Worm (Caenorhabditis elegans) whole organism, late embryonic: ENCODE measurements around the gene Y102A11A.1.

Source experiments
- C08G9.2 ChIP-seq: sonication (generic microtip); optimal IDR thresholded peaks from 2 replicates; lab custom pipeline; 2016; ENCODE audit warnings: mild to moderate bottlenecking, missing genetic modification characterization, moderate library complexity, missing compliant biosample characterization
- C38D4.7 ChIP-seq: fragments of 200-800 bp; sonication (Bioruptor generic); optimal IDR thresholded peaks from 2 replicates; lab custom pipeline; 2018; ENCODE audit warnings: mild to moderate bottlenecking, missing genetic modification characterization, moderate library complexity, missing compliant biosample characterization
- F13H6.1 ChIP-seq: sonication (generic microtip); optimal IDR thresholded peaks from 2 replicates; lab custom pipeline; 2016; ENCODE audit warnings: missing genetic modification characterization, missing compliant biosample characterization
- T23F11.4 ChIP-seq: fragments of 200-800 bp; sonication (Bioruptor generic); optimal IDR thresholded peaks from 2 replicates; lab custom pipeline; 2018; ENCODE audit warnings: mild to moderate bottlenecking, missing genetic modification characterization, missing compliant biosample characterization
- Y22D7AL.16 ChIP-seq: sonication (generic microtip); optimal IDR thresholded peaks from 2 replicates; lab custom pipeline; 2016; ENCODE audit warnings: missing genetic modification characterization, missing compliant biosample characterization
- ama-1 ChIP-seq: fragments of 150-350 bp; optimal IDR thresholded peaks from 2 replicates; lab custom pipeline; 2014
- ceh-14 ChIP-seq: sonication (generic microtip); optimal IDR thresholded peaks from 2 replicates; lab custom pipeline; 2016; ENCODE audit warnings: missing genotype, missing genetic modification characterization, missing compliant biosample characterization
- ceh-18 ChIP-seq: sonication (generic microtip); optimal IDR thresholded peaks from 2 replicates; lab custom pipeline; 2016; ENCODE audit warnings: missing genetic modification characterization, missing compliant biosample characterization
- ceh-19 ChIP-seq: fragments of 200-800 bp; sonication (Bioruptor generic); optimal IDR thresholded peaks from 2 replicates; lab custom pipeline; 2018; ENCODE audit warnings: mild to moderate bottlenecking, missing genetic modification characterization, missing compliant biosample characterization
- ceh-22 ChIP-seq: sonication (generic microtip); optimal IDR thresholded peaks from 2 replicates; lab custom pipeline; 2017; ENCODE audit warnings: missing biosample characterization, missing genetic modification characterization
- ceh-30 ChIP-seq: fragments of 150-350 bp; optimal IDR thresholded peaks from 2 replicates; lab custom pipeline; 2014; ENCODE audit warnings: missing biosample characterization, missing genetic modification characterization
- ceh-31 ChIP-seq: sonication (generic microtip); optimal IDR thresholded peaks from 2 replicates; lab custom pipeline; 2016; ENCODE audit warnings: missing genetic modification characterization, missing compliant biosample characterization
- ceh-34 ChIP-seq: sonication (generic microtip); optimal IDR thresholded peaks from 2 replicates; lab custom pipeline; 2016; ENCODE audit warnings: mild to moderate bottlenecking, missing genetic modification characterization, missing compliant biosample characterization
- ceh-48 ChIP-seq: sonication (generic microtip); optimal IDR thresholded peaks from 2 replicates; lab custom pipeline; 2016; ENCODE audit warnings: missing genetic modification characterization, inconsistent platforms, missing compliant biosample characterization
- ceh-9 ChIP-seq: sonication (generic microtip); optimal IDR thresholded peaks from 2 replicates; lab custom pipeline; 2016; ENCODE audit warnings: mild to moderate bottlenecking, missing genetic modification characterization, inconsistent platforms, missing compliant biosample characterization
- che-1 ChIP-seq: sonication (generic microtip); optimal IDR thresholded peaks from 2 replicates; lab custom pipeline; 2016; ENCODE audit warnings: mild to moderate bottlenecking, missing genetic modification characterization, missing compliant biosample characterization
- elt-2 ChIP-seq: sonication (generic microtip); optimal IDR thresholded peaks from 2 replicates; lab custom pipeline; 2016; ENCODE audit warnings: missing genetic modification reagents, missing genetic modification characterization, missing compliant biosample characterization
- elt-4 ChIP-seq: sonication (generic microtip); optimal IDR thresholded peaks from 2 replicates; lab custom pipeline; 2016; ENCODE audit warnings: missing genetic modification characterization, missing compliant biosample characterization
- ets-4 ChIP-seq: sonication (generic microtip); optimal IDR thresholded peaks from 2 replicates; lab custom pipeline; 2016; ENCODE audit warnings: missing genetic modification characterization, missing compliant biosample characterization
- fax-1 ChIP-seq: sonication (generic microtip); optimal IDR thresholded peaks from 2 replicates; lab custom pipeline; 2016; ENCODE audit warnings: missing genotype, missing genetic modification characterization, missing compliant biosample characterization
- fkh-10 ChIP-seq: fragments of 150-350 bp; optimal IDR thresholded peaks from 2 replicates; lab custom pipeline; 2014; ENCODE audit warnings: missing biosample characterization, missing genetic modification reagents, missing genetic modification characterization
- hlh-30 ChIP-seq: sonication (generic microtip); optimal IDR thresholded peaks from 2 replicates; lab custom pipeline; 2017; ENCODE audit warnings: antibody characterized with exemption, missing genetic modification characterization, missing compliant biosample characterization; ENCODE audit not compliant: insufficient read depth
- hlh-6 ChIP-seq: sonication (generic microtip); optimal IDR thresholded peaks from 2 replicates; lab custom pipeline; 2016; ENCODE audit warnings: missing genotype, missing genetic modification characterization, missing compliant biosample characterization
- lin-11 ChIP-seq: fragments of 200-800 bp; sonication (Bioruptor generic); optimal IDR thresholded peaks from 2 replicates; lab custom pipeline; 2018; ENCODE audit warnings: mild to moderate bottlenecking, missing genetic modification characterization, missing compliant biosample characterization
- npax-4 ChIP-seq: sonication (generic microtip); optimal IDR thresholded peaks from 2 replicates; lab custom pipeline; 2016; ENCODE audit warnings: missing genetic modification characterization, missing compliant biosample characterization
- odd-2 ChIP-seq: sonication (generic microtip); optimal IDR thresholded peaks from 2 replicates; lab custom pipeline; 2017; ENCODE audit warnings: antibody characterized with exemption, mild to moderate bottlenecking, missing genetic modification characterization, missing compliant biosample characterization
- pag-3 ChIP-seq: sonication (generic microtip); optimal IDR thresholded peaks from 2 replicates; lab custom pipeline; 2016; ENCODE audit warnings: missing compliant biosample characterization, missing genetic modification characterization, borderline replicate concordance
- pat-9 ChIP-seq: fragments of 200-800 bp; sonication (Bioruptor generic); optimal IDR thresholded peaks from 2 replicates; lab custom pipeline; 2018; ENCODE audit warnings: mild to moderate bottlenecking, missing genetic modification characterization, moderate library complexity, missing compliant biosample characterization
- pax-1 ChIP-seq: fragments of 150-350 bp; optimal IDR thresholded peaks from 2 replicates; lab custom pipeline; 2014; ENCODE audit warnings: missing biosample characterization, missing genetic modification characterization
- pros-1 ChIP-seq: fragments of 150-350 bp; optimal IDR thresholded peaks from 2 replicates; lab custom pipeline; 2014; ENCODE audit warnings: missing biosample characterization, missing genetic modification reagents, missing genetic modification characterization
- rnt-1 ChIP-seq: sonication (generic microtip); optimal IDR thresholded peaks from 2 replicates; lab custom pipeline; 2016; ENCODE audit warnings: missing genetic modification characterization, missing compliant biosample characterization
- sdc-2 ChIP-seq: sonication (generic microtip); optimal IDR thresholded peaks from 2 replicates; lab custom pipeline; 2016; ENCODE audit warnings: missing genotype, missing genetic modification characterization, missing compliant biosample characterization
- sox-2 ChIP-seq: fragments of 200-800 bp; sonication (Bioruptor generic); IDR thresholded peaks from 2 replicates; pipeline ENCODE4 v1.3.6; 2022; ENCODE audit warnings: missing genetic modification reagents, missing genetic modification characterization, missing compliant biosample characterization
- tbx-2 ChIP-seq: sonication (generic microtip); optimal IDR thresholded peaks from 2 replicates; lab custom pipeline; 2016; ENCODE audit warnings: missing genetic modification characterization, missing compliant biosample characterization
- tbx-7 ChIP-seq: sonication (generic microtip); optimal IDR thresholded peaks from 2 replicates; lab custom pipeline; 2016; ENCODE audit warnings: missing genotype, missing genetic modification characterization, missing compliant biosample characterization
- ttx-3 ChIP-seq: sonication (generic microtip); optimal IDR thresholded peaks from 2 replicates; lab custom pipeline; 2016; ENCODE audit warnings: missing genetic modification reagents, missing genetic modification characterization, missing compliant biosample characterization
- unc-3 ChIP-seq, 2 experiments: fragments of 200-800 bp in 1 of 2; sonication (Bioruptor generic) in 1 of 2; sonication (generic microtip) in 1 of 2; conservative IDR thresholded peaks in 1 of 2; optimal IDR thresholded peaks in 1 of 2; 2 replicates each; pipeline versions ENCODE4 v1.3.6 to Lab custom; 2016 to 2022; ENCODE audit warnings: missing compliant biosample characterization in 2 of 2, missing genetic modification characterization in 2 of 2, missing genetic modification reagents in 1 of 2
- unc-42 ChIP-seq: sonication (generic microtip); optimal IDR thresholded peaks from 2 replicates; lab custom pipeline; 2016; ENCODE audit warnings: missing genotype, missing genetic modification characterization, missing compliant biosample characterization
- unc-55 ChIP-seq: sonication (generic microtip); optimal IDR thresholded peaks from 2 replicates; lab custom pipeline; 2017; ENCODE audit warnings: missing biosample characterization, missing genetic modification reagents, missing genetic modification characterization
- unc-86 ChIP-seq: sonication (generic microtip); optimal IDR thresholded peaks from 2 replicates; lab custom pipeline; 2016; ENCODE audit warnings: missing genetic modification characterization, missing compliant biosample characterization
- zip-5 ChIP-seq: sonication (generic microtip); optimal IDR thresholded peaks from 2 replicates; lab custom pipeline; 2016; ENCODE audit warnings: missing genetic modification characterization, missing compliant biosample characterization

Gene Y102A11A.1

DNA sequence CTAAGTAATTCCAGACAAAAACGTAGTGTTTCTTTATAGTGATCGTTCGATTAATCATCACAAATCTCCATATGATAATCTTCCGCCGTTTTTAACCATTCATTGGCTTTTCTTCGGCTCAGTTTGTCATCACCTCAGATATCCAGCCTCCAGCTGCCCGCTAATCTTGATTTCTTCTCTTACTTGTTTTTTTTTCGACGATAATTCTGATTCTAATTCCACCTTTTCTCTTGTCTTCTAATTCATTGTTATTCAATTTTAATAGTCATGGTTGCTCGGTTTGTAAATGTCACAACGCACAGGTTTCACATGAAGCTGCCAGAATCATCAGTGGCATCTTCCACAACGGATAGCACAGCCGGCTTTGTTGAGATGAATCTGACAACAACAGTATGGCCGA lies 27.9 kb downstream of the Y102A11A.1 start, which contains the start of gene F49H12.4:
TSS of gene F49H12.4 (plus strand) at position 301 of the 400 bp plus-strand sequence.
- TF ChIP-seq ceh-48 (tag; lab: Kevin White, UChicago) = no peak
- no peak for TF ChIP-seq npax-4 (tag; lab: Kevin White, UChicago)
- no peak for TF ChIP-seq F13H6.1
- TF ChIP-seq ceh-30 (tag; lab: Kevin White, UChicago) = no peak
- no peak for TF ChIP-seq lin-11 (tag; lab: Kevin White, UChicago)

- TF ChIP-seq pag-3 (tag; lab: Kevin White, UChicago) (no peak), ceh-48 (tag; lab: Kevin White, UChicago) (no peak), C08G9.2 (no peak), ceh-9 (no peak), sdc-2 (tag; lab: Kevin White, UChicago) (no peak), C38D4.7 (GFP tag; lab: Kevin White, UChicago) (no peak), pros-1 (tag; lab: Kevin White, UChicago) (no peak), odd-2 (tag; lab: Kevin White, UChicago) (no peak), hlh-30 (tag; lab: Kevin White, UChicago) (no peak), sox-2 (GFP tag; lab: Robert Waterston, UW) (no peak), ceh-14 (tag; lab: Kevin White, UChicago) (no peak)
Measured at ce11 chrX:2084019-2084418, 32.4 kb downstream of the Y102A11A.1 start, which contains the start of gene F49H12.3. TSS of gene F49H12.3 (plus strand) at chrX:2084375.

DNA sequence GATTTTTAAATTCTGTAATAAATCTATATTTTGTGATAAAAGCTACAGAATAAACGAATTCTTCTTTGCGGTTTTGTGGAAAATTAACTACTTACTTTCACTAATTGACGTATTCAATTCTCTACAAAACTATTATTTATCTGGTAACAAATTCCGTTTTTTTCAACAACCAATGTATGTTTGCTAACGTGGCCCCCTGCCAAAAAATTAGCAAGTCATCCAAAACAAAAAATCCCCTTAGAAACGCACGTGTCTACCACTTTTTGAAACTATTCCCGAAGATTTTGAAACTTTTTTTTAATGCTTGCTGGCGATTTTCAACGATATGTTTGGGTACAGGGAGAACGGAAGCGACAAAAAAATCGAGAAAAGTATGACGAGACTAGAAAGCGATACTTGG lies 33.4 kb downstream of the Y102A11A.1 start, which contains the start of gene F49H12.2:
TSS of gene F49H12.2 (plus strand) at position 301 of the 400 bp plus-strand sequence.
- TF ChIP-seq elt-2 (tag; lab: Kevin White, UChicago) (no peak), unc-86 (no peak), fax-1 (tag; lab: Kevin White, UChicago) (no peak), C08G9.2 (no peak), ama-1 (lab: Kevin White, UChicago) (no peak), ceh-18 (tag; lab: Kevin White, UChicago) (no peak), pax-1 (no peak), zip-5 (tag; lab: Kevin White, UChicago) (no peak), unc-42 (tag; lab: Kevin White, UChicago) (no peak)

- no peak for TF ChIP-seq elt-4 (tag; lab: Kevin White, UChicago)
- no peak for TF ChIP-seq odd-2 (tag; lab: Kevin White, UChicago)
Measured at ce11 chrX:2085494-2085893, 33.9 kb downstream of the Y102A11A.1 start.

ce11 chrX:2087716-2088115 lies 36.1 kb downstream of the Y102A11A.1 start:
- TF ChIP-seq unc-3 (GFP tag; conservative IDR thresholded peaks at IDR 0.05; lab: Robert Waterston, UW) (no peak), unc-3 (tag; optimal IDR thresholded peaks at IDR 0.05; lab: Kevin White, UChicago) (no peak), unc-42 (tag; lab: Kevin White, UChicago) (peak; percentile 24)

DNA sequence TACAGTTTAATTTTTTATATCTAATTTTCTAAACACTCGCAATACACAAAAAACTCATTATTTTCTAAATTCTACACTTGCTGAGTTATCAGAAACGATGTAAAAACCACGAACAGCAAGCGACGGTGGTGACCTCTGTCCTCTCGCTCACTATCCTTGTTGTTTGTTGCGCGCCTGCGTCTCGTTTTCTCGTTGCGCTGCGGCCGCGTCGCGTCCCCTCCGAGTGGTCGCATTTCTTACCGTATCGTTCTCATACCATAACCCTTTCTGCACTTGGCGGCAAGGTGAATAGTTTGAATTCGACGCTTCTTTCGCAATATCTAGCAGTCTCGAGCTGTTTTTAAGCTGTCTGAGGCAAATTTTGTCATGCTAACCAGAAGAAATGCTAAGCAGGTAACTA lies 37.8 kb downstream of the Y102A11A.1 start, which contains the start of gene lsy-2:
TSS of gene lsy-2 (plus strand) at position 271 of the 400 bp plus-strand sequence.
- TF ChIP-seq elt-2 (tag; lab: Kevin White, UChicago) (peak; percentile 51), sdc-2 (tag; lab: Kevin White, UChicago) (peak; percentile 46), pax-1 (peak; percentile 37), ceh-19 (no peak), fkh-10 (GFP tag; lab: Kevin White, UChicago) (no peak), hlh-6 (tag; lab: Kevin White, UChicago) (no peak), Y22D7AL.16 (tag; lab: Kevin White, UChicago) (no peak), T23F11.4 (GFP tag; lab: Kevin White, UChicago) (no peak), che-1 (tag; lab: Kevin White, UChicago) (no peak), ceh-48 (tag; lab: Kevin White, UChicago) (no peak), ceh-9 (no peak), unc-42 (tag; lab: Kevin White, UChicago) (no peak), ceh-22 (no peak), rnt-1 (tag; lab: Kevin White, UChicago) (peak; percentile 26), ceh-34 (tag; lab: Kevin White, UChicago) (peak; percentile 41), unc-55 (GFP tag; lab: Kevin White, UChicago) (peak; percentile 8), pat-9 (tag; lab: Kevin White, UChicago) (no peak), ttx-3 (tag; lab: Kevin White, UChicago) (no peak), hlh-30 (tag; lab: Kevin White, UChicago) (no peak), unc-3 (GFP tag; conservative IDR thresholded peaks at IDR 0.05; lab: Robert Waterston, UW) (no peak), unc-3 (tag; optimal IDR thresholded peaks at IDR 0.05; lab: Kevin White, UChicago) (no peak), ceh-31 (tag; lab: Kevin White, UChicago) (no peak), ets-4 (no peak), ceh-18 (tag; lab: Kevin White, UChicago) (peak; percentile 16), pros-1 (tag; lab: Kevin White, UChicago) (no peak), tbx-2 (peak; percentile 3), tbx-7 (tag; lab: Kevin White, UChicago) (no peak)
